Fruit fly (Drosophila melanogaster) whole organism, adult: ENCODE data around the gene Tep2.

Experiments used
- CG14711 ChIP-seq: fragments of 200-800 bp; sonication (Bioruptor generic); optimal IDR thresholded peaks from 2 replicates; lab custom pipeline; 2018; ENCODE audit warnings: missing biosample characterization, mild to moderate bottlenecking, missing genetic modification characterization, moderate library complexity
- CG33017 ChIP-seq: fragments of 200-800 bp; sonication (Bioruptor generic); optimal IDR thresholded peaks from 2 replicates; lab custom pipeline; 2018; ENCODE audit warnings: missing biosample characterization, mild to moderate bottlenecking, missing genetic modification characterization, moderate library complexity
- CG7045 ChIP-seq: fragments of 200-800 bp; sonication (Bioruptor generic); optimal IDR thresholded peaks from 2 replicates; lab custom pipeline; 2017; ENCODE audit warnings: missing biosample characterization, mild to moderate bottlenecking, missing genetic modification characterization
- CG7101 ChIP-seq: fragments of 200-800 bp; sonication (Bioruptor generic); optimal IDR thresholded peaks from 2 replicates; lab custom pipeline; 2018; ENCODE audit warnings: missing biosample characterization, mild to moderate bottlenecking, missing genetic modification characterization, moderate library complexity
- Clk ChIP-seq: fragments of 200-800 bp; sonication (Bioruptor generic); optimal IDR thresholded peaks from 2 replicates; lab custom pipeline; 2017; ENCODE audit warnings: missing biosample characterization, missing genetic modification characterization
- Crg-1 ChIP-seq: fragments of 200-800 bp; sonication (Bioruptor generic); optimal IDR thresholded peaks from 2 replicates; lab custom pipeline; 2016; ENCODE audit warnings: missing biosample characterization, missing genetic modification characterization
- cic ChIP-seq: fragments of 200-800 bp; sonication (Bioruptor generic); optimal IDR thresholded peaks from 2 replicates; lab custom pipeline; 2017; ENCODE audit warnings: missing biosample characterization, mild to moderate bottlenecking, missing genetic modification characterization, moderate library complexity
- kay ChIP-seq: fragments of 200-800 bp; sonication (Bioruptor generic); peaks from one replicate; lab custom pipeline; 2016; ENCODE audit warnings: missing biosample characterization, missing genetic modification characterization, borderline replicate concordance
- ovo ChIP-seq: fragments of 200-800 bp; sonication (Bioruptor generic); optimal IDR thresholded peaks from 2 replicates; lab custom pipeline; 2016; ENCODE audit warnings: missing biosample characterization, missing genetic modification characterization
- pad ChIP-seq: fragments of 200-800 bp; sonication (Bioruptor generic); optimal IDR thresholded peaks from 3 replicates; lab custom pipeline; 2017; ENCODE audit warnings: missing biosample characterization, missing genetic modification characterization, mild to moderate bottlenecking, moderate library complexity, missing genetic modification reagents
- tj ChIP-seq: fragments of 200-800 bp; sonication (Bioruptor generic); optimal IDR thresholded peaks from 3 replicates; lab custom pipeline; 2017; ENCODE audit warnings: missing biosample characterization, mild to moderate bottlenecking, missing genetic modification characterization, moderate library complexity
- toe ChIP-seq: fragments of 200-800 bp; sonication (Bioruptor generic); optimal IDR thresholded peaks from 2 replicates; lab custom pipeline; 2016; ENCODE audit warnings: missing biosample characterization, missing genetic modification characterization

DNA sequence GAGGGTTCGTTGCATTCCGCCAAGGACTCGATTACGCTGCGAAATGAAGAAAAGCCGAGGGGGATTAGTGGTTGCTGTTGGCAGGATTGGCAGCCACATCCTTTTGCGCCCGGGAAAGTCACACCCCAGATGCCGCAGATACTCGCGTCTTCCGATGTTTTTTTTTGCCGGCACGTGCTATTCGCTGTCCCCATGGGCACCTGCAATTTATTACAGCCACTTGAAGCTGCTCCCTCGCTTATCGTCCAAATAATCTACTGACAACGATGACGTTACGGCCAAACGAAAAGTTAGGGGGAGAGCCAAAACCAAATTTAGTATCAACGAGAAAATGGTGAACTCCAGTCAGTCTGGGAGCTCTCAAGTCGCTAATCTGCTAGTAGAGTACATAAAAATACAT, 24.4 kb downstream of the Tep2 start:
- TF ChIP-seq CG7101 (tag; lab: Kevin White, UChicago) (no peak), toe (no peak), ovo (GFP tag; lab: Kevin White, UChicago) (no peak), tj (GFP tag; lab: Kevin White, UChicago) (no peak), kay (GFP tag; lab: Kevin White, UChicago) (no peak), Crg-1 (GFP tag; lab: Kevin White, UChicago) (no peak), cic (GFP tag; lab: Kevin White, UChicago) (no peak), Clk (no peak), CG33017 (tag; lab: Kevin White, UChicago) (no peak), CG7045 (GFP tag; lab: Kevin White, UChicago) (no peak), pad (no peak), CG14711 (no peak)
